Worm (Caenorhabditis elegans) whole organism, L3 larva: ENCODE results near the gene ucr-2.2.

Experiments used
- R02D3.7 ChIP-seq: fragments of 150-350 bp; optimal IDR thresholded peaks from 2 replicates; lab custom pipeline; 2014; ENCODE audit warnings: missing biosample characterization, missing genetic modification characterization
- aly-2 ChIP-seq: fragments of 150-350 bp; optimal IDR thresholded peaks from 2 replicates; lab custom pipeline; 2014; ENCODE audit warnings: missing biosample characterization, missing genetic modification characterization
- ceh-28 ChIP-seq: fragments of 150-350 bp; optimal IDR thresholded peaks from 2 replicates; lab custom pipeline; 2014; ENCODE audit warnings: missing biosample characterization, missing genetic modification reagents, missing genetic modification characterization
- ceh-82 ChIP-seq: fragments of 150-350 bp; optimal IDR thresholded peaks from 2 replicates; lab custom pipeline; 2014; ENCODE audit warnings: missing biosample characterization, missing genetic modification characterization
- ceh-9 ChIP-seq: sonication (generic microtip); optimal IDR thresholded peaks from 2 replicates; lab custom pipeline; 2018; ENCODE audit warnings: missing biosample characterization, missing genetic modification characterization
- daf-12 ChIP-seq: fragments of 150-350 bp; optimal IDR thresholded peaks from 2 replicates; lab custom pipeline; 2014; ENCODE audit warnings: missing biosample characterization, missing genetic modification reagents, missing genetic modification characterization
- elt-2 ChIP-seq: sonication (generic microtip); optimal IDR thresholded peaks from 2 replicates; lab custom pipeline; 2016; ENCODE audit warnings: missing genetic modification reagents, mild to moderate bottlenecking, missing genetic modification characterization, missing compliant biosample characterization
- elt-3 ChIP-seq, 3 experiments: fragments of 150-350 bp in 1 of 3; sonication (generic microtip) in 2 of 3; optimal IDR thresholded peaks; 2 replicates in 2 of 3; 4 replicates in 1 of 3; lab custom pipeline; 2014 to 2017; ENCODE audit warnings: missing biosample characterization in 3 of 3, missing genetic modification characterization in 3 of 3
- fkh-10 ChIP-seq: sonication (generic microtip); optimal IDR thresholded peaks from 2 replicates; lab custom pipeline; 2017; ENCODE audit warnings: missing biosample characterization, missing genetic modification reagents, missing genetic modification characterization
- hmg-11 ChIP-seq: sonication (generic microtip); optimal IDR thresholded peaks from 2 replicates; lab custom pipeline; 2016; ENCODE audit warnings: missing genetic modification characterization, missing compliant biosample characterization
- jun-1 ChIP-seq: fragments of 150-350 bp; optimal IDR thresholded peaks from 2 replicates; lab custom pipeline; 2014; ENCODE audit warnings: missing biosample characterization, missing genetic modification reagents, missing genetic modification characterization
- lin-39 ChIP-seq: fragments of 150-350 bp; optimal IDR thresholded peaks from 2 replicates; lab custom pipeline; 2018; ENCODE audit warnings: missing biosample characterization, missing genetic modification reagents, missing genetic modification characterization
- lsy-12 ChIP-seq: sonication (generic microtip); optimal IDR thresholded peaks from 2 replicates; lab custom pipeline; 2016; ENCODE audit warnings: mild to moderate bottlenecking, missing genetic modification characterization, missing compliant biosample characterization
- mdl-1 ChIP-seq: fragments of 150-350 bp; optimal IDR thresholded peaks from 2 replicates; lab custom pipeline; 2014; ENCODE audit warnings: missing biosample characterization, missing genetic modification characterization
- mml-1 ChIP-seq: fragments of 150-350 bp; sonication (generic microtip); optimal IDR thresholded peaks from 3 replicates; lab custom pipeline; 2014; ENCODE audit warnings: missing biosample characterization, missing genetic modification characterization
- nfya-1 ChIP-seq: sonication (generic microtip); optimal IDR thresholded peaks from 2 replicates; lab custom pipeline; 2017; ENCODE audit warnings: missing genetic modification characterization, mild to moderate bottlenecking, missing compliant biosample characterization, antibody characterized with exemption, moderate library complexity; ENCODE audit not compliant: insufficient read depth
- nhr-11 ChIP-seq: fragments of 150-350 bp; optimal IDR thresholded peaks from 2 replicates; lab custom pipeline; 2014; ENCODE audit warnings: missing biosample characterization, missing genetic modification characterization
- nhr-12 ChIP-seq: fragments of 150-350 bp; optimal IDR thresholded peaks from 2 replicates; lab custom pipeline; 2014; ENCODE audit warnings: missing biosample characterization, missing genetic modification characterization
- nhr-23 ChIP-seq: fragments of 150-350 bp; optimal IDR thresholded peaks from 2 replicates; lab custom pipeline; 2014; ENCODE audit warnings: missing biosample characterization, missing genetic modification reagents, missing genetic modification characterization
- nhr-237 ChIP-seq: fragments of 150-350 bp; optimal IDR thresholded peaks from 2 replicates; lab custom pipeline; 2014; ENCODE audit warnings: missing biosample characterization, missing genetic modification characterization
- nhr-25 ChIP-seq: sonication (generic microtip); optimal IDR thresholded peaks from 2 replicates; lab custom pipeline; 2017; ENCODE audit warnings: missing biosample characterization, missing genetic modification characterization
- nhr-28 ChIP-seq: fragments of 150-350 bp; optimal IDR thresholded peaks from 2 replicates; lab custom pipeline; 2014; ENCODE audit warnings: missing biosample characterization, missing genetic modification characterization
- nhr-43 ChIP-seq: sonication (generic microtip); optimal IDR thresholded peaks from 2 replicates; lab custom pipeline; 2016; ENCODE audit warnings: mild to moderate bottlenecking, missing genetic modification characterization, missing compliant biosample characterization; ENCODE audit not compliant: poor library complexity, severe bottlenecking
- nhr-67 ChIP-seq: fragments of 150-350 bp; optimal IDR thresholded peaks from 2 replicates; lab custom pipeline; 2014; ENCODE audit warnings: missing biosample characterization, missing genetic modification characterization
- nhr-76 ChIP-seq: fragments of 150-350 bp; sonication (generic microtip); optimal IDR thresholded peaks from 5 replicates; lab custom pipeline; 2014; ENCODE audit warnings: missing biosample characterization, missing genetic modification characterization
- nhr-77 ChIP-seq: fragments of 150-350 bp; optimal IDR thresholded peaks from 2 replicates; lab custom pipeline; 2014; ENCODE audit warnings: missing biosample characterization, missing genetic modification characterization
- pha-4 ChIP-seq: fragments of 150-350 bp; optimal IDR thresholded peaks from 2 replicates; lab custom pipeline; 2014; ENCODE audit warnings: missing biosample characterization, missing genetic modification reagents, missing genetic modification characterization
- sea-2 ChIP-seq: fragments of 150-350 bp; sonication (generic microtip); optimal IDR thresholded peaks from 4 replicates; lab custom pipeline; 2014; ENCODE audit warnings: missing biosample characterization, missing genetic modification reagents, missing genetic modification characterization
- skn-1 ChIP-seq: fragments of 150-350 bp; optimal IDR thresholded peaks from 2 replicates; lab custom pipeline; 2014; ENCODE audit warnings: missing biosample characterization, missing genetic modification characterization
- tbx-2 ChIP-seq: sonication (generic microtip); optimal IDR thresholded peaks from 2 replicates; lab custom pipeline; 2016; ENCODE audit warnings: mild to moderate bottlenecking, missing genetic modification characterization, missing compliant biosample characterization
- unc-39 ChIP-seq: sonication (generic microtip); optimal IDR thresholded peaks from 4 replicates; lab custom pipeline; 2017; ENCODE audit warnings: missing biosample characterization, missing genetic modification characterization
- unc-62 ChIP-seq: fragments of 150-350 bp; sonication (generic microtip); optimal IDR thresholded peaks from 4 replicates; lab custom pipeline; 2014; ENCODE audit warnings: missing biosample characterization, missing genetic modification reagents, missing genetic modification characterization
- ztf-11 ChIP-seq: fragments of 150-350 bp; optimal IDR thresholded peaks from 2 replicates; lab custom pipeline; 2014; ENCODE audit warnings: missing biosample characterization, missing genetic modification characterization

The ucr-2.2 gene

ce11 chrX:15125138-15125537, 48.6 kb upstream of the ucr-2.2 start:
- TF ChIP-seq unc-39 (no peak), ceh-9 (tag; lab: Kevin White, UChicago) (no peak), R02D3.7 (tag; lab: Kevin White, UChicago) (no peak), pha-4 (tag; lab: Kevin White, UChicago) (no peak), nhr-12 (tag; lab: Kevin White, UChicago) (no peak), tbx-2 (tag; lab: Kevin White, UChicago) (no peak), nhr-25 (tag; lab: Kevin White, UChicago) (no peak), nhr-67 (tag; lab: Kevin White, UChicago) (no peak), sea-2 (no peak)

ce11 chrX:15126736-15127135, 47.0 kb upstream of the ucr-2.2 start:
- TF ChIP-seq lsy-12 (tag; lab: Kevin White, UChicago) (no peak), mml-1 (no peak), elt-3 (tag; optimal IDR thresholded peaks at IDR 0.05; lab: Kevin White, UChicago) (no peak), skn-1 (tag; lab: Kevin White, UChicago) (no peak)

ce11 chrX:15127338-15127737, 46.4 kb upstream of the ucr-2.2 start:
- TF ChIP-seq unc-62 (GFP tag; lab: Kevin White, UChicago), result no peak
- TF ChIP-seq nhr-77 (tag; lab: Kevin White, UChicago), result no peak
- no peak for TF ChIP-seq nhr-23 (tag; lab: Kevin White, UChicago)
- no peak for TF ChIP-seq ceh-82 (tag; lab: Kevin White, UChicago)
- TF ChIP-seq hmg-11, result no peak
- no peak for TF ChIP-seq nhr-43 (tag; lab: Kevin White, UChicago)
- TF ChIP-seq nhr-237 (tag; lab: Kevin White, UChicago), result no peak
- TF ChIP-seq jun-1 (tag; lab: Kevin White, UChicago), result no peak
- TF ChIP-seq nhr-28 (tag; lab: Kevin White, UChicago), result no peak
- TF ChIP-seq daf-12, result no peak
- no peak for TF ChIP-seq ztf-11 (tag; lab: Kevin White, UChicago)
- TF ChIP-seq nhr-76 (tag; lab: Kevin White, UChicago), result no peak

ce11 chrX:15128184-15128583, 45.5 kb upstream of the ucr-2.2 start:
- TF ChIP-seq fkh-10, result peak; percentile 83
- no peak for TF ChIP-seq unc-62 (GFP tag; lab: Kevin White, UChicago)

ce11 chrX:15132073-15132472, 41.6 kb upstream of the ucr-2.2 start:
- no peak for TF ChIP-seq jun-1 (tag; lab: Kevin White, UChicago)
- no peak for TF ChIP-seq ztf-11 (tag; lab: Kevin White, UChicago)
- TF ChIP-seq nhr-76 (tag; lab: Kevin White, UChicago), result no peak
- no peak for TF ChIP-seq nhr-12 (tag; lab: Kevin White, UChicago)
- no peak for TF ChIP-seq tbx-2 (tag; lab: Kevin White, UChicago)
- TF ChIP-seq mdl-1 (tag; lab: Kevin White, UChicago), result no peak
- no peak for TF ChIP-seq nhr-43 (tag; lab: Kevin White, UChicago)
- TF ChIP-seq pha-4 (tag; lab: Kevin White, UChicago), result no peak
- no peak for TF ChIP-seq ceh-28 (tag; lab: Kevin White, UChicago)
- TF ChIP-seq aly-2 (tag; lab: Kevin White, UChicago), result no peak
- TF ChIP-seq fkh-10, result no peak

- TF ChIP-seq nfya-1 (no peak), nhr-11 (tag; lab: Kevin White, UChicago) (no peak), elt-2 (tag; lab: Kevin White, UChicago) (no peak), nhr-76 (tag; lab: Kevin White, UChicago) (no peak), lin-39 (no peak), mml-1 (no peak), ceh-82 (tag; lab: Kevin White, UChicago) (no peak)
- TF ChIP-seq, all 47 proteins: peak for 0
Measured at ce11 chrX:15133180-15133579, 40.5 kb upstream of the ucr-2.2 start.
